Fruit fly (Drosophila melanogaster) whole organism, embryonic: ENCODE results near the gene IntS10.

Experiments used
- Atf3 ChIP-seq: fragments of 200-800 bp; sonication (Bioruptor generic); optimal IDR thresholded peaks from 3 replicates; lab custom pipeline; 2016; ENCODE audit warnings: missing biosample characterization, missing genetic modification characterization
- Awh ChIP-seq: fragments of 200-800 bp; sonication (Bioruptor generic); IDR thresholded peaks from 2 replicates; pipeline ENCODE4, ENCODE4 v1.3.6; 2022; ENCODE audit warnings: missing biosample characterization, missing genetic modification characterization
- Bgb ChIP-seq: fragments of 200-800 bp; sonication (Bioruptor generic); IDR thresholded peaks from 2 replicates; pipeline ENCODE4 v1.3.6; 2022; ENCODE audit warnings: missing biosample characterization, missing genetic modification characterization; ENCODE audit not compliant: partially characterized antibody
- CG10462 ChIP-seq: fragments of 200-800 bp; sonication (Bioruptor generic); optimal IDR thresholded peaks from 2 replicates; lab custom pipeline; 2016; ENCODE audit warnings: missing biosample characterization, missing genetic modification characterization
- CG1233 ChIP-seq: fragments of 200-800 bp; sonication (Bioruptor generic); optimal IDR thresholded peaks from 4 replicates; lab custom pipeline; 2018; ENCODE audit warnings: missing biosample characterization, mild to moderate bottlenecking, missing genetic modification characterization
- CG13287 ChIP-seq: fragments of 200-800 bp; sonication (Bioruptor generic); IDR thresholded peaks from 2 replicates; pipeline ENCODE4 v1.3.6; 2022; ENCODE audit warnings: missing biosample characterization, missing genetic modification characterization; ENCODE audit not compliant: partially characterized antibody
- CG14710 ChIP-seq: fragments of 200-800 bp; sonication (Bioruptor generic); optimal IDR thresholded peaks from 3 replicates; lab custom pipeline; 2019; ENCODE audit warnings: missing biosample characterization, mild to moderate bottlenecking, missing genetic modification characterization, moderate library complexity
- CG32767 ChIP-seq: fragments of 200-800 bp; sonication (Bioruptor generic); IDR thresholded peaks from 2 replicates; pipeline ENCODE4 v1.3.6; 2022; ENCODE audit warnings: missing biosample characterization, missing genetic modification characterization
- CG33557 ChIP-seq: fragments of 200-800 bp; sonication (Bioruptor generic); optimal IDR thresholded peaks from 2 replicates; lab custom pipeline; 2019; ENCODE audit warnings: missing biosample characterization, mild to moderate bottlenecking, missing genetic modification characterization, moderate library complexity
- CG34422 ChIP-seq: fragments of 200-800 bp; sonication (Bioruptor generic); IDR thresholded peaks from 3 replicates; pipeline ENCODE4 v1.3.6; 2022; ENCODE audit warnings: missing biosample characterization, missing genetic modification characterization
- CG3726 ChIP-seq: fragments of 200-800 bp; sonication (Bioruptor generic); IDR thresholded peaks from 3 replicates; pipeline ENCODE4, ENCODE4 v1.3.6; 2022; ENCODE audit warnings: missing biosample characterization, missing genetic modification characterization
- CG4617 ChIP-seq: fragments of 200-800 bp; sonication (Bioruptor generic); optimal IDR thresholded peaks from 3 replicates; lab custom pipeline; 2016; ENCODE audit warnings: missing biosample characterization, missing genetic modification characterization, borderline replicate concordance
- CG5953 ChIP-seq: fragments of 200-800 bp; sonication (Bioruptor generic); IDR thresholded peaks from 2 replicates; pipeline ENCODE4 v1.3.6; 2022; ENCODE audit warnings: missing biosample characterization, missing genetic modification characterization
- CG6689 ChIP-seq: fragments of 200-800 bp; sonication (Bioruptor generic); IDR thresholded peaks from 2 replicates; pipeline ENCODE4 v1.3.6; 2022; ENCODE audit warnings: missing biosample characterization, missing genetic modification characterization
- CG9727 ChIP-seq: fragments of 200-800 bp; sonication (Bioruptor generic); optimal IDR thresholded peaks from 3 replicates; lab custom pipeline; 2017; ENCODE audit warnings: missing biosample characterization, mild to moderate bottlenecking, missing genetic modification characterization
- Chrac-16 ChIP-seq: fragments of 200-800 bp; sonication (Bioruptor generic); optimal IDR thresholded peaks from 3 replicates; lab custom pipeline; 2016; ENCODE audit warnings: missing biosample characterization, missing genetic modification characterization
- Deaf1 ChIP-seq: fragments of 200-800 bp; optimal IDR thresholded peaks from 3 replicates; lab custom pipeline; 2019; ENCODE audit warnings: missing biosample characterization, mild to moderate bottlenecking, missing genetic modification characterization, moderate library complexity
- Ets97D ChIP-seq: fragments of 200-800 bp; sonication (Bioruptor generic); optimal IDR thresholded peaks from 3 replicates; lab custom pipeline; 2016; ENCODE audit warnings: missing biosample characterization, missing genetic modification characterization
- Fer1 ChIP-seq: fragments of 200-800 bp; sonication (Bioruptor generic); optimal IDR thresholded peaks from 2 replicates; lab custom pipeline; 2017; ENCODE audit warnings: missing biosample characterization, mild to moderate bottlenecking, missing genetic modification characterization
- Gug ChIP-seq: fragments of 200-800 bp; sonication (Bioruptor generic); IDR thresholded peaks from 4 replicates; pipeline ENCODE4 v1.3.6; 2022; ENCODE audit warnings: missing biosample characterization, missing genetic modification characterization
- Jarid2 ChIP-seq: fragments of 200-800 bp; sonication (Bioruptor generic); optimal IDR thresholded peaks from 3 replicates; lab custom pipeline; 2017; ENCODE audit warnings: mild to moderate bottlenecking, missing biosample characterization, missing genetic modification reagents, missing genetic modification characterization
- Meics ChIP-seq: fragments of 200-800 bp; sonication (Bioruptor generic); optimal IDR thresholded peaks from 2 replicates; lab custom pipeline; 2017; ENCODE audit warnings: missing biosample characterization, mild to moderate bottlenecking, missing genetic modification characterization
- NC2α ChIP-seq: fragments of 200-800 bp; sonication (Bioruptor generic); optimal IDR thresholded peaks from 2 replicates; lab custom pipeline; 2016; ENCODE audit warnings: missing biosample characterization, missing genetic modification characterization
- Opbp ChIP-seq: fragments of 200-800 bp; sonication (Bioruptor generic); IDR thresholded peaks from 3 replicates; pipeline ENCODE4 v1.3.6; 2022; ENCODE audit warnings: missing biosample characterization, missing genetic modification characterization; ENCODE audit not compliant: partially characterized antibody
- Trl ChIP-seq, 3 experiments: fragments of >200 bp in 2 of 3; fragments of 200-800 bp in 1 of 3; sonication (Bioruptor generic) in 1 of 3; optimal IDR thresholded peaks; 2 replicates in 1 of 3; 3 replicates in 2 of 3; lab custom pipeline; 2016 to 2017; ENCODE audit warnings: missing biosample characterization in 1 of 3, missing genetic modification characterization in 1 of 3
- cas ChIP-seq: fragments of 200-800 bp; sonication (Bioruptor generic); IDR thresholded peaks from 2 replicates; pipeline ENCODE4 v1.3.6; 2022; ENCODE audit warnings: missing biosample characterization, missing genetic modification characterization
- chif ChIP-seq, 2 experiments: fragments of 200-800 bp; sonication (Bioruptor generic); optimal IDR thresholded peaks; 3 replicates each; lab custom pipeline; 2016; ENCODE audit warnings: missing biosample characterization in 2 of 2, missing genetic modification characterization in 2 of 2
- chm ChIP-seq: fragments of 200-800 bp; sonication (Bioruptor generic); IDR thresholded peaks from 2 replicates; pipeline ENCODE4 v1.3.6; 2022; ENCODE audit warnings: missing biosample characterization, missing genetic modification characterization
- chn ChIP-seq: fragments of 200-800 bp; sonication (Bioruptor generic); optimal IDR thresholded peaks from 2 replicates; lab custom pipeline; 2016; ENCODE audit warnings: missing biosample characterization, missing genetic modification characterization
- dmrt11E ChIP-seq: fragments of 200-800 bp; sonication (Bioruptor generic); optimal IDR thresholded peaks from 3 replicates; lab custom pipeline; 2018; ENCODE audit warnings: missing biosample characterization, mild to moderate bottlenecking, missing genetic modification characterization, moderate library complexity
- eyg ChIP-seq: fragments of 200-800 bp; sonication (Bioruptor generic); optimal IDR thresholded peaks from 3 replicates; lab custom pipeline; 2016; ENCODE audit warnings: missing biosample characterization, missing genetic modification characterization
- gfzf ChIP-seq: fragments of 200-800 bp; sonication (Bioruptor generic); optimal IDR thresholded peaks from 2 replicates; lab custom pipeline; 2016; ENCODE audit warnings: missing biosample characterization, mild to moderate bottlenecking, missing genetic modification characterization, moderate library complexity
- jing ChIP-seq: fragments of 200-800 bp; sonication (Bioruptor generic); optimal IDR thresholded peaks from 2 replicates; lab custom pipeline; 2018; ENCODE audit warnings: missing biosample characterization, mild to moderate bottlenecking, missing genetic modification characterization
- maf-S ChIP-seq: fragments of 200-800 bp; sonication (Bioruptor generic); optimal IDR thresholded peaks from 2 replicates; lab custom pipeline; 2016; ENCODE audit warnings: missing biosample characterization, missing genetic modification characterization
- nerfin-1 ChIP-seq: fragments of 200-800 bp; sonication (Bioruptor generic); optimal IDR thresholded peaks from 3 replicates; lab custom pipeline; 2019; ENCODE audit warnings: missing biosample characterization, mild to moderate bottlenecking, missing genetic modification characterization, moderate library complexity
- prd ChIP-seq, 3 experiments: fragments of >200 bp in 2 of 3; fragments of 200-800 bp in 1 of 3; sonication (Bioruptor generic) in 1 of 3; optimal IDR thresholded peaks in 2 of 3; IDR thresholded peaks in 1 of 3; 2 replicates in 2 of 3; 3 replicates in 1 of 3; pipeline versions ENCODE4 v1.3.6 to Lab custom; 2017 to 2022; ENCODE audit warnings: missing biosample characterization in 1 of 3, missing genetic modification characterization in 1 of 3
- pros ChIP-seq: fragments of 200-800 bp; sonication (Bioruptor generic); optimal IDR thresholded peaks from 3 replicates; lab custom pipeline; 2019; ENCODE audit warnings: missing biosample characterization, mild to moderate bottlenecking, missing genetic modification characterization, moderate library complexity
- row ChIP-seq: fragments of 200-800 bp; sonication (Bioruptor generic); IDR thresholded peaks from 3 replicates; pipeline ENCODE4 v1.3.6; 2022; ENCODE audit warnings: missing biosample characterization, missing genetic modification characterization
- seq ChIP-seq: fragments of 200-800 bp; sonication (Bioruptor generic); IDR thresholded peaks from 2 replicates; pipeline ENCODE4 v1.3.6; 2022; ENCODE audit warnings: missing biosample characterization, missing genetic modification characterization
- ssp ChIP-seq: fragments of 200-800 bp; sonication (Bioruptor generic); IDR thresholded peaks from 2 replicates; pipeline ENCODE4 v1.3.6; 2022; ENCODE audit warnings: missing biosample characterization, missing genetic modification characterization
- tup ChIP-seq: fragments of 200-800 bp; sonication (Bioruptor generic); optimal IDR thresholded peaks from 2 replicates; lab custom pipeline; 2016; ENCODE audit warnings: missing biosample characterization, mild to moderate bottlenecking, missing genetic modification characterization, moderate library complexity
- vfl ChIP-seq: fragments of 200-800 bp; sonication (Bioruptor generic); optimal IDR thresholded peaks from 2 replicates; lab custom pipeline; 2016; ENCODE audit warnings: missing biosample characterization, missing genetic modification characterization
- zf30C ChIP-seq: fragments of 200-800 bp; sonication (Bioruptor generic); optimal IDR thresholded peaks from 3 replicates; lab custom pipeline; 2018; ENCODE audit warnings: missing biosample characterization, mild to moderate bottlenecking, missing genetic modification characterization
- zfh1 ChIP-seq: fragments of 200-800 bp; sonication (Bioruptor generic); IDR thresholded peaks from 3 replicates; pipeline ENCODE4 v1.3.6; 2022; ENCODE audit warnings: missing biosample characterization, missing genetic modification characterization
- zfh2 ChIP-seq: fragments of 200-800 bp; sonication (Bioruptor generic); optimal IDR thresholded peaks from 2 replicates; lab custom pipeline; 2016; ENCODE audit warnings: missing biosample characterization, missing genetic modification characterization

The IntS10 gene

DNA sequence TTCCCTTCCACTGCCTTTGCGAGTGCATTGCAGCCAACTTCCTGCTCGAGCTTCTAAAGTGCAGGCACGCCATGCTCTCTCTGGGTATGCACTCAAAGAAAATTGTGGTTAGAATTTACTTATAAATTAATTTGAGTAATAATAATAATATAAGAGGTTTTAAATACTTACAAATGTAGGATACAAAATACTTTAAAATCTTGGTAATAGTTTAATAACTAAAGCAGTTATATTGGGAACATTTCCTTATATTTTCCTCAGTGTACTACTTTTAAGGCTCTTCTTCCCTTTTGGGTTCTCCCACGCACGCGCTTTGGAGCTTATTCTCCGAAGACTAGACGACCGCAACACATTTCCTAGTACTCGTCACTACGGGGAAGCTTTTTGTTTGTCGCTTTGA, 20.0 kb downstream of the IntS10 start (continued):
- peak; percentile 91 for TF ChIP-seq row (GFP tag; lab: Robert Waterston, UW)
- TF ChIP-seq CG6689: peak; percentile 81
- TF ChIP-seq maf-S: no peak
- TF ChIP-seq CG5953: peak; percentile 73
- TF ChIP-seq CG1233 (GFP tag; lab: Kevin White, UChicago): peak; percentile 17

DNA sequence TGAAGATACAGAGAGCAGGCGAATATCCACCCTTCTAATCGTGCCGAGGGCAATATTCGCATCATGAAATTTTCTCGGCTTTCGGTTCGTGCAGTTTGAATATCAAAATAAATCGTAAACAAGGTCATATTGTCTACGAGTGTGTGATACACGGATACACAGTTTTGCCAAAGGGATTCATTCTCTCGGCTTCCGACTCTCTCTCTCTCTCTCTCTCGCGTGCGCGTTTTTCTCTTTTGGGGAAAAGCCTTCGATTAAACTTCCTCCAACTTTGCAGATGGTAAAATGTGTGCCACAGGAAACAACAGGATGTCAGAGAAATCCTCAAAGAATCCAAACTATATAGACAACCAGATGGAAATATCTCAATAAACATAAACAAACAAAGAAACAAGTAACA, 21.6 kb downstream of the IntS10 start:
- peak; percentile 87 for TF ChIP-seq Deaf1
- TF ChIP-seq Fer1 (GFP tag; lab: Kevin White, UChicago): no peak
- TF ChIP-seq Opbp (GFP tag; lab: Robert Waterston, UW): 0 out of 3 replicates have a peak, but pooled peaks have one; percentile 32
- TF ChIP-seq CG13287: no peak
- peak; percentile 15 for TF ChIP-seq nerfin-1 (tag; lab: Kevin White, UChicago)
- TF ChIP-seq pros (GFP tag; lab: Kevin White, UChicago): peak; percentile 85
- TF ChIP-seq prd (optimal IDR thresholded peaks at IDR 0.05; lab: Kevin White, UChicago): no peak
- no peak for TF ChIP-seq prd (GFP tag; IDR thresholded peaks at IDR 0.05; lab: Robert Waterston, UW)
- TF ChIP-seq Bgb: 0 out of 2 replicates have a peak, but pooled peaks have one; percentile 9
- TF ChIP-seq CG3726 (GFP tag; lab: Robert Waterston, UW): no peak
- peak; percentile 51 to 78 for TF ChIP-seq Trl (optimal IDR thresholded peaks at IDR 0.05; lab: Kevin White, UChicago)
- no peak for TF ChIP-seq Trl (GFP tag; optimal IDR thresholded peaks at IDR 0.05; lab: Kevin White, UChicago)
- TF ChIP-seq, all 482 proteins: peak for 6

DNA sequence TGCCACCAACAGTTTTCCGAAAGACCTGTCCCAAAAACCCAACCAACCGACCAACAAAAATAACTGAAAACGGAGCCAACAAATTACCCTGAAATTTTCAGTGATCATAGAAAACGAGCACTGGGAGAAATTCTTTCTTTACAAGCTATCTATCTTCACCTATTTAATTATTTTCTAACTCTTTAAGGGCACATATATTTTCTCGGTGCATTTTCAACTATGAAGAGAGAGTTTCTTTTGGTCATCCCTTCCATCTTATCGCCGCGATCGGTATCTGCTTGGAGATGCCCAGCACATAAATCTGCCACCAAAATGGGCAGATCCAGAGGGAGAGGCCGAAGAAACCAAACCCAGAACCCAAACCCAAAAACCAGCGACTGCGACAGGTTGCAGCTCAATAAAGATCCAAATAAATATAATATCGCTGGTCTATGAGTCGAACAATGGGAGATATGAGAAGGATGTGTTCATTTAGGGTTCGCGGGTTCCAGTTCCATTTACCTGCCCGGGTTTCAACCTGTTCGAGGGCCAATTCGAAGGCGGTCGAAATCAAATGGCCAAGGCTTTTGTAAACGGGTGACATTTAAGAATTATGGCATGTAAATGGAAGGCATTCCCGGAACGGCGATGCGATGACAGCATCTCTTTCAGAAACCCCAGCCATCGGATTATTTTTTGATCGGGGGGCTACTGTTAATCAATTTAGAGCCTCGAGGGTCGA, 36.6 kb downstream of the IntS10 start:
- no peak for TF ChIP-seq CG32767 (GFP tag; lab: Robert Waterston, UW)
- peak; percentile 39 for TF ChIP-seq Chrac-16 (GFP tag; lab: Kevin White, UChicago)
- TF ChIP-seq zfh1: peak; percentile 35; the same call in 1 of the 3 replicates
- TF ChIP-seq seq (GFP tag; lab: Robert Waterston, UW): no peak
- peak; percentile 97 for TF ChIP-seq zf30C
- no peak for TF ChIP-seq CG4617 (GFP tag; lab: Kevin White, UChicago)
- no peak for TF ChIP-seq eyg (GFP tag; lab: Kevin White, UChicago)
- no peak for TF ChIP-seq Jarid2 (GFP tag; lab: Kevin White, UChicago)
- peak; percentile 35 for TF ChIP-seq chn (GFP tag; lab: Kevin White, UChicago)
- TF ChIP-seq CG9727 (GFP tag; lab: Kevin White, UChicago): peak; percentile 40
- 0 out of 3 replicates have a peak, but pooled peaks have one; percentile 11 for TF ChIP-seq CG34422 (GFP tag; lab: Robert Waterston, UW)
- no peak for TF ChIP-seq ssp
- TF ChIP-seq CG10462 (GFP tag; lab: Kevin White, UChicago): no peak
- TF ChIP-seq cas (GFP tag; lab: Robert Waterston, UW): no peak
- TF ChIP-seq row (GFP tag; lab: Robert Waterston, UW): peak; percentile 55; the same call in 2 of the 3 replicates
- no peak for TF ChIP-seq zfh2 (GFP tag; lab: Kevin White, UChicago)
- no peak for TF ChIP-seq Atf3 (GFP tag; lab: Kevin White, UChicago)
- peak; percentile 39 for TF ChIP-seq pros (GFP tag; lab: Kevin White, UChicago)
- no peak for TF ChIP-seq Gug (GFP tag; lab: Robert Waterston, UW)
- TF ChIP-seq CG14710 (tag; lab: Kevin White, UChicago): peak; percentile 8
- TF ChIP-seq Awh (GFP tag; lab: Robert Waterston, UW): peak; percentile 40; the same call in 1 of the 2 replicates
- peak; percentile 48 for TF ChIP-seq CG33557 (GFP tag; lab: Kevin White, UChicago)
- TF ChIP-seq NC2α: no peak
- no peak for TF ChIP-seq Meics (GFP tag; lab: Kevin White, UChicago)
- TF ChIP-seq tup (GFP tag; lab: Kevin White, UChicago): no peak
- no peak for TF ChIP-seq Ets97D (GFP tag; lab: Kevin White, UChicago)
- no peak for TF ChIP-seq gfzf (GFP tag; lab: Kevin White, UChicago)
- TF ChIP-seq chm (GFP tag; lab: Robert Waterston, UW): peak; percentile 53; the same call in 1 of the 2 replicates
- no peak for TF ChIP-seq vfl (GFP tag; lab: Kevin White, UChicago)
- no peak for TF ChIP-seq jing
- peak in 1 of 2 experiments; percentile 44 for TF ChIP-seq chif (GFP tag; optimal IDR thresholded peaks at IDR 0.05; lab: Kevin White, UChicago)
- TF ChIP-seq dmrt11E (tag; lab: Kevin White, UChicago): peak; percentile 60
